Fruit fly (Drosophila melanogaster) whole organism, embryonic: Measurements from ENCODE around the gene ATPsynCF6L.

ENCODE experiments used
- Aef1 ChIP-seq: fragments of 200-800 bp; sonication (Bioruptor generic); IDR thresholded peaks from 3 replicates; pipeline ENCODE4 v1.3.6; 2022; ENCODE audit warnings: missing biosample characterization, missing genetic modification characterization
- Bgb ChIP-seq: fragments of 200-800 bp; sonication (Bioruptor generic); IDR thresholded peaks from 2 replicates; pipeline ENCODE4 v1.3.6; 2022; ENCODE audit warnings: missing biosample characterization, missing genetic modification characterization; ENCODE audit not compliant: partially characterized antibody
- CG12236 ChIP-seq: fragments of 200-800 bp; sonication (Bioruptor generic); optimal IDR thresholded peaks from 2 replicates; lab custom pipeline; 2016; ENCODE audit warnings: missing biosample characterization, missing genetic modification characterization
- CG14710 ChIP-seq: fragments of 200-800 bp; sonication (Bioruptor generic); optimal IDR thresholded peaks from 3 replicates; lab custom pipeline; 2019; ENCODE audit warnings: missing biosample characterization, mild to moderate bottlenecking, missing genetic modification characterization, moderate library complexity
- CG15696 ChIP-seq: fragments of 200-800 bp; sonication (Bioruptor generic); optimal IDR thresholded peaks from 2 replicates; lab custom pipeline; 2019; ENCODE audit warnings: missing biosample characterization, mild to moderate bottlenecking, missing genetic modification characterization, moderate library complexity
- CG1603 ChIP-seq: fragments of 200-800 bp; sonication (Bioruptor generic); optimal IDR thresholded peaks from 2 replicates; lab custom pipeline; 2019; ENCODE audit warnings: missing biosample characterization, mild to moderate bottlenecking, missing genetic modification characterization, moderate library complexity
- CG17328 ChIP-seq: fragments of 200-800 bp; sonication (Bioruptor generic); IDR thresholded peaks from 2 replicates; pipeline ENCODE4 v1.3.6; 2022; ENCODE audit warnings: missing biosample characterization, missing genetic modification characterization
- CG18262 ChIP-seq: fragments of 200-800 bp; optimal IDR thresholded peaks from 3 replicates; lab custom pipeline; 2019; ENCODE audit warnings: missing biosample characterization, mild to moderate bottlenecking, missing genetic modification characterization, moderate library complexity
- CG2199 ChIP-seq: fragments of 200-800 bp; sonication (Bioruptor generic); IDR thresholded peaks from 3 replicates; pipeline ENCODE4 v1.3.6; 2022; ENCODE audit warnings: missing biosample characterization, missing genetic modification characterization
- CG2678 ChIP-seq: fragments of 200-800 bp; sonication (Bioruptor generic); optimal IDR thresholded peaks from 3 replicates; lab custom pipeline; 2019; ENCODE audit warnings: missing biosample characterization, mild to moderate bottlenecking, missing genetic modification characterization, moderate library complexity
- CG3065 ChIP-seq: fragments of 200-800 bp; sonication (Bioruptor generic); optimal IDR thresholded peaks from 2 replicates; lab custom pipeline; 2016; ENCODE audit warnings: missing biosample characterization, missing genetic modification characterization
- CG3847 ChIP-seq: fragments of 200-800 bp; sonication (Bioruptor generic); IDR thresholded peaks from 2 replicates; pipeline ENCODE4 v1.3.6; 2022; ENCODE audit warnings: missing biosample characterization, missing genetic modification characterization
- CG5180 ChIP-seq: fragments of 200-800 bp; sonication (Bioruptor generic); optimal IDR thresholded peaks from 3 replicates; lab custom pipeline; 2017; ENCODE audit warnings: missing biosample characterization, missing genetic modification characterization, mild to moderate bottlenecking, moderate library complexity, missing genetic modification reagents
- CG5245 ChIP-seq: fragments of 200-800 bp; sonication (Bioruptor generic); optimal IDR thresholded peaks from 3 replicates; lab custom pipeline; 2016; ENCODE audit warnings: missing biosample characterization, missing genetic modification characterization
- CG6689 ChIP-seq: fragments of 200-800 bp; sonication (Bioruptor generic); IDR thresholded peaks from 2 replicates; pipeline ENCODE4 v1.3.6; 2022; ENCODE audit warnings: missing biosample characterization, missing genetic modification characterization
- CG7271 ChIP-seq: fragments of 200-800 bp; sonication (Bioruptor generic); optimal IDR thresholded peaks from 2 replicates; lab custom pipeline; 2018; ENCODE audit warnings: missing biosample characterization, mild to moderate bottlenecking, missing genetic modification characterization, moderate library complexity
- CG7987 ChIP-seq: fragments of 200-800 bp; sonication (Bioruptor generic); optimal IDR thresholded peaks from 2 replicates; lab custom pipeline; 2018; ENCODE audit warnings: missing biosample characterization, mild to moderate bottlenecking, missing genetic modification characterization, moderate library complexity
- CHES-1-like ChIP-seq: fragments of 200-800 bp; sonication (Bioruptor generic); optimal IDR thresholded peaks from 2 replicates; lab custom pipeline; 2016; ENCODE audit warnings: missing biosample characterization, missing genetic modification characterization
- CTCF ChIP-seq: fragments of 200-800 bp; sonication (Bioruptor generic); optimal IDR thresholded peaks from 2 replicates; lab custom pipeline; 2017; ENCODE audit warnings: missing biosample characterization, mild to moderate bottlenecking, missing genetic modification characterization, moderate library complexity
- Camta ChIP-seq: fragments of 200-800 bp; sonication (Bioruptor generic); optimal IDR thresholded peaks from 2 replicates; lab custom pipeline; 2016; ENCODE audit warnings: missing biosample characterization, missing genetic modification characterization
- Chrac-16 ChIP-seq: fragments of 200-800 bp; sonication (Bioruptor generic); optimal IDR thresholded peaks from 3 replicates; lab custom pipeline; 2016; ENCODE audit warnings: missing biosample characterization, missing genetic modification characterization
- Dbx ChIP-seq: fragments of 200-800 bp; sonication (Bioruptor generic); IDR thresholded peaks from 3 replicates; pipeline ENCODE4 v1.3.6; 2022; ENCODE audit warnings: missing biosample characterization, missing genetic modification characterization
- Dref ChIP-seq: fragments of 200-800 bp; sonication (Bioruptor generic); IDR thresholded peaks from 2 replicates; pipeline ENCODE4 v1.3.6; 2022; ENCODE audit warnings: missing biosample characterization, missing genetic modification characterization
- Eip74EF ChIP-seq, 2 experiments: fragments of 200-800 bp in 1 of 2; fragments of >200 bp in 1 of 2; sonication (Bioruptor generic) in 1 of 2; optimal IDR thresholded peaks; 2 replicates each; lab custom pipeline; 2017 to 2019; ENCODE audit warnings: missing biosample characterization in 2 of 2, missing genetic modification characterization in 2 of 2, mild to moderate bottlenecking in 1 of 2, moderate library complexity in 1 of 2
- Ets65A ChIP-seq: fragments of 200-800 bp; sonication (Bioruptor generic); peaks from one replicate; lab custom pipeline; 2016; ENCODE audit warnings: missing biosample characterization, missing genetic modification characterization
- Hr78 ChIP-seq, 2 experiments: fragments of 200-800 bp in 1 of 2; fragments of >200 bp in 1 of 2; sonication (Bioruptor generic) in 1 of 2; optimal IDR thresholded peaks; 2 replicates each; lab custom pipeline; 2017 to 2019; ENCODE audit warnings: missing biosample characterization in 2 of 2, missing genetic modification characterization in 2 of 2, mild to moderate bottlenecking in 1 of 2, moderate library complexity in 1 of 2
- Kr ChIP-seq: fragments of 200-800 bp; sonication (Bioruptor generic); optimal IDR thresholded peaks from 2 replicates; lab custom pipeline; 2017; ENCODE audit warnings: missing biosample characterization, mild to moderate bottlenecking, missing genetic modification characterization
- Med ChIP-seq: fragments of 200-800 bp; sonication (Bioruptor generic); peaks from one replicate; lab custom pipeline; 2016; ENCODE audit warnings: missing biosample characterization, missing genetic modification characterization, mild to moderate bottlenecking, inconsistent platforms, moderate library complexity
- NK7.1 ChIP-seq: fragments of 200-800 bp; sonication (Bioruptor generic); optimal IDR thresholded peaks from 3 replicates; lab custom pipeline; 2016; ENCODE audit warnings: missing biosample characterization, missing genetic modification characterization
- Opbp ChIP-seq: fragments of 200-800 bp; sonication (Bioruptor generic); IDR thresholded peaks from 3 replicates; pipeline ENCODE4 v1.3.6; 2022; ENCODE audit warnings: missing biosample characterization, missing genetic modification characterization; ENCODE audit not compliant: partially characterized antibody
- Tbp ChIP-seq: fragments of >200 bp; optimal IDR thresholded peaks from 2 replicates; lab custom pipeline; 2018; ENCODE audit warnings: missing biosample characterization, missing genetic modification characterization
- Xrp1 ChIP-seq: fragments of 200-800 bp; sonication (Bioruptor generic); IDR thresholded peaks from 2 replicates; pipeline ENCODE4 v1.3.6; 2022; ENCODE audit warnings: missing biosample characterization, missing genetic modification characterization
- ara ChIP-seq: fragments of 200-800 bp; sonication (Bioruptor generic); IDR thresholded peaks from 2 replicates; pipeline ENCODE4 v1.3.6; 2022; ENCODE audit warnings: missing biosample characterization, missing genetic modification characterization
- bsh ChIP-seq, 2 experiments: fragments of 200-800 bp; sonication (Bioruptor generic); optimal IDR thresholded peaks; 2 replicates each; lab custom pipeline; 2017 to 2018; ENCODE audit warnings: mild to moderate bottlenecking in 2 of 2, missing biosample characterization in 2 of 2, missing genetic modification characterization in 2 of 2, moderate library complexity in 1 of 2
- exex ChIP-seq: fragments of 200-800 bp; sonication (Bioruptor generic); optimal IDR thresholded peaks from 4 replicates; lab custom pipeline; 2018; ENCODE audit warnings: missing biosample characterization, mild to moderate bottlenecking, missing genetic modification characterization, moderate library complexity
- eyg ChIP-seq: fragments of 200-800 bp; sonication (Bioruptor generic); optimal IDR thresholded peaks from 3 replicates; lab custom pipeline; 2016; ENCODE audit warnings: missing biosample characterization, missing genetic modification characterization
- gem ChIP-seq: fragments of 200-800 bp; sonication (Bioruptor generic); optimal IDR thresholded peaks from 2 replicates; lab custom pipeline; 2019; ENCODE audit warnings: missing biosample characterization, mild to moderate bottlenecking, missing genetic modification characterization, moderate library complexity
- gsb-n ChIP-seq: fragments of 200-800 bp; sonication (Bioruptor generic); optimal IDR thresholded peaks from 3 replicates; lab custom pipeline; 2018; ENCODE audit warnings: missing biosample characterization, mild to moderate bottlenecking, missing genetic modification characterization
- mld ChIP-seq: fragments of 200-800 bp; sonication (Bioruptor generic); IDR thresholded peaks from 3 replicates; pipeline ENCODE4 v1.3.6; 2022; ENCODE audit warnings: missing biosample characterization, missing genetic modification characterization; ENCODE audit not compliant: partially characterized antibody
- org-1 ChIP-seq: fragments of 200-800 bp; sonication (Bioruptor generic); optimal IDR thresholded peaks from 2 replicates; lab custom pipeline; 2017; ENCODE audit warnings: missing biosample characterization, missing genetic modification characterization
- phol ChIP-seq: fragments of 200-800 bp; sonication (Bioruptor generic); optimal IDR thresholded peaks from 3 replicates; lab custom pipeline; 2018; ENCODE audit warnings: missing biosample characterization, mild to moderate bottlenecking, missing genetic modification characterization, moderate library complexity
- sc ChIP-seq, 3 experiments: fragments of >200 bp in 2 of 3; fragments of 200-800 bp in 1 of 3; sonication (Bioruptor generic) in 1 of 3; optimal IDR thresholded peaks; 2 replicates in 2 of 3; 3 replicates in 1 of 3; lab custom pipeline; 2017; ENCODE audit warnings: mild to moderate bottlenecking in 1 of 3, missing biosample characterization in 1 of 3, missing genetic modification characterization in 1 of 3, missing genetic modification reagents in 1 of 3
- sens ChIP-seq: fragments of 200-800 bp; sonication (Bioruptor generic); peaks from one replicate; lab custom pipeline; 2016; ENCODE audit warnings: missing biosample characterization, missing genetic modification characterization
- twi ChIP-seq: fragments of 200-800 bp; optimal IDR thresholded peaks from 2 replicates; lab custom pipeline; 2019; ENCODE audit warnings: missing biosample characterization, mild to moderate bottlenecking, missing genetic modification characterization, moderate library complexity
- vnd ChIP-seq: fragments of 200-800 bp; sonication (Bioruptor generic); IDR thresholded peaks from 3 replicates; pipeline ENCODE4 v1.3.6; 2022; ENCODE audit warnings: missing biosample characterization, missing genetic modification characterization; ENCODE audit not compliant: partially characterized antibody
- wek ChIP-seq: fragments of 200-800 bp; sonication (Bioruptor generic); optimal IDR thresholded peaks from 3 replicates; lab custom pipeline; 2018; ENCODE audit warnings: missing biosample characterization, mild to moderate bottlenecking, missing genetic modification characterization, moderate library complexity
- zfh2 ChIP-seq: fragments of 200-800 bp; sonication (Bioruptor generic); optimal IDR thresholded peaks from 2 replicates; lab custom pipeline; 2016; ENCODE audit warnings: missing biosample characterization, missing genetic modification characterization

Gene ATPsynCF6L

dm6 chr3L:4999447-5000226, 12.3 kb downstream of the ATPsynCF6L start (continued):
- peak; percentile 46 for TF ChIP-seq CG1603 (tag; lab: Kevin White, UChicago)
- TF ChIP-seq gsb-n (tag; lab: Kevin White, UChicago), result peak; percentile 4
- no peak for TF ChIP-seq Chrac-16 (GFP tag; lab: Kevin White, UChicago)
- peak; percentile 84 for TF ChIP-seq twi
- TF ChIP-seq eyg (GFP tag; lab: Kevin White, UChicago), result no peak
- no peak for TF ChIP-seq CG5245 (GFP tag; lab: Kevin White, UChicago)
- TF ChIP-seq gem, result peak; percentile 43
- no peak for TF ChIP-seq CTCF (GFP tag; lab: Kevin White, UChicago)
- TF ChIP-seq Xrp1 (GFP tag; lab: Robert Waterston, UW), result peak; percentile 35; the same call in 1 of the 2 replicates
- TF ChIP-seq Aef1 (GFP tag; lab: Robert Waterston, UW), result no peak
- no peak for TF ChIP-seq Bgb
- TF ChIP-seq phol (tag; lab: Kevin White, UChicago), result peak; percentile 24
- TF ChIP-seq CG7987, result no peak
- TF ChIP-seq Hr78 (GFP tag; optimal IDR thresholded peaks at IDR 0.05; lab: Kevin White, UChicago), result peak in 1 of 2 experiments; percentile 21
- TF ChIP-seq CG7271, result no peak
- TF ChIP-seq CG18262 (tag; lab: Kevin White, UChicago), result peak; percentile 59
- no peak for TF ChIP-seq Tbp (GFP tag; lab: Kevin White, UChicago)
- TF ChIP-seq bsh (GFP tag; optimal IDR thresholded peaks at IDR 0.05; lab: Kevin White, UChicago), result peak in 1 of 2 experiments; percentile 16
- TF ChIP-seq, all 482 proteins: peak for 22

dm6 chr3L:4996777-4997176, 15.2 kb downstream of the ATPsynCF6L start, which contains the start of gene t-Grip128:
TSS of gene t-Grip128 (minus strand) at chr3L:4996877.
- TF ChIP-seq exex (tag; lab: Kevin White, UChicago) (no peak), CG3847 (GFP tag; lab: Robert Waterston, UW) (no peak), wek (GFP tag; lab: Kevin White, UChicago) (no peak), Dref (GFP tag; lab: Robert Waterston, UW) (no peak), CG3065 (GFP tag; lab: Kevin White, UChicago) (no peak), CG2199 (no peak), CHES-1-like (no peak), Ets65A (GFP tag; lab: Kevin White, UChicago) (no peak)

dm6 chr3L:4992126-4992525, 19.8 kb downstream of the ATPsynCF6L start:
- TF ChIP-seq CG5180 (GFP tag; lab: Kevin White, UChicago) (no peak), CG2678 (no peak), Opbp (GFP tag; lab: Robert Waterston, UW) (no peak), CG12236 (GFP tag; lab: Kevin White, UChicago) (no peak), NK7.1 (GFP tag; lab: Kevin White, UChicago) (no peak), CG2199 (no peak), CG6689 (no peak), Kr (GFP tag; lab: Kevin White, UChicago) (peak; percentile 6), Med (GFP tag; lab: Kevin White, UChicago) (no peak), Eip74EF (GFP tag; optimal IDR thresholded peaks at IDR 0.05; lab: Kevin White, UChicago) (no peak), org-1 (GFP tag; lab: Kevin White, UChicago) (no peak), zfh2 (GFP tag; lab: Kevin White, UChicago) (no peak), sc (optimal IDR thresholded peaks at IDR 0.05; lab: Kevin White, UChicago) (no peak), sc (GFP tag; optimal IDR thresholded peaks at IDR 0.05; lab: Kevin White, UChicago) (no peak), Hr78 (GFP tag; optimal IDR thresholded peaks at IDR 0.05; lab: Kevin White, UChicago) (no peak), Camta (GFP tag; lab: Kevin White, UChicago) (no peak), CG15696 (tag; lab: Kevin White, UChicago) (peak; percentile 60), sens (GFP tag; lab: Kevin White, UChicago) (peak; percentile 53), CG14710 (tag; lab: Kevin White, UChicago) (peak; percentile 14), Dbx (no peak), ara (0 out of 2 replicates have a peak, but pooled peaks have one; percentile 19), CG17328 (GFP tag; lab: Robert Waterston, UW) (no peak), mld (no peak), vnd (GFP tag; lab: Robert Waterston, UW) (no peak)
